Worm (Caenorhabditis elegans) whole organism, midembryonic: Measurements from ENCODE around the gene fbxb-74.
A peak's percentile ranks its signal among the peaks of the same experiment; 100 is the strongest.

Source experiments
- T22C8.4 ChIP-seq: fragments of 200-800 bp; sonication (Bioruptor generic); IDR thresholded peaks from 2 replicates; pipeline ENCODE4 v1.3.6; 2022; ENCODE audit warnings: missing genetic modification characterization, missing compliant biosample characterization
- cog-1 ChIP-seq: sonication (generic microtip); optimal IDR thresholded peaks from 2 replicates; lab custom pipeline; 2016; ENCODE audit warnings: missing genetic modification characterization, missing compliant biosample characterization
- flt-1 ChIP-seq: fragments of 200-800 bp; sonication (Bioruptor generic); IDR thresholded peaks from 2 replicates; pipeline ENCODE4 v1.3.6; 2022; ENCODE audit warnings: missing genetic modification characterization, missing compliant biosample characterization
- klf-2 ChIP-seq: fragments of 200-800 bp; sonication (Bioruptor generic); conservative IDR thresholded peaks from 2 replicates; pipeline ENCODE4 v1.3.6; 2022; ENCODE audit warnings: missing genetic modification reagents, missing genetic modification characterization, missing compliant biosample characterization
- med-1 ChIP-seq: sonication (generic microtip); optimal IDR thresholded peaks from 2 replicates; lab custom pipeline; 2017; ENCODE audit warnings: missing genetic modification characterization, mild to moderate bottlenecking, missing compliant biosample characterization, antibody characterized with exemption, missing genetic modification reagents; ENCODE audit not compliant: insufficient read depth
- ref-1 ChIP-seq: fragments of 200-800 bp; sonication (Bioruptor generic); conservative IDR thresholded peaks from 2 replicates; pipeline ENCODE4 v1.3.6; 2022; ENCODE audit warnings: missing genetic modification reagents, missing genetic modification characterization, missing compliant biosample characterization
- tab-1 ChIP-seq: fragments of 200-800 bp; sonication (Bioruptor generic); IDR thresholded peaks from 2 replicates; pipeline ENCODE4 v1.3.6; 2022; ENCODE audit warnings: missing genetic modification characterization, missing compliant biosample characterization
- ztf-23 ChIP-seq: fragments of 200-800 bp; sonication (Bioruptor generic); IDR thresholded peaks from 2 replicates; pipeline ENCODE4 v1.3.6; 2022; ENCODE audit warnings: missing genetic modification reagents, missing genetic modification characterization, missing compliant biosample characterization
- ztf-29 ChIP-seq: fragments of 200-800 bp; sonication (Bioruptor generic); IDR thresholded peaks from 2 replicates; pipeline ENCODE4 v1.3.6; 2022; ENCODE audit warnings: missing genetic modification reagents, missing genetic modification characterization, missing compliant biosample characterization

fbxb-74 gene

DNA sequence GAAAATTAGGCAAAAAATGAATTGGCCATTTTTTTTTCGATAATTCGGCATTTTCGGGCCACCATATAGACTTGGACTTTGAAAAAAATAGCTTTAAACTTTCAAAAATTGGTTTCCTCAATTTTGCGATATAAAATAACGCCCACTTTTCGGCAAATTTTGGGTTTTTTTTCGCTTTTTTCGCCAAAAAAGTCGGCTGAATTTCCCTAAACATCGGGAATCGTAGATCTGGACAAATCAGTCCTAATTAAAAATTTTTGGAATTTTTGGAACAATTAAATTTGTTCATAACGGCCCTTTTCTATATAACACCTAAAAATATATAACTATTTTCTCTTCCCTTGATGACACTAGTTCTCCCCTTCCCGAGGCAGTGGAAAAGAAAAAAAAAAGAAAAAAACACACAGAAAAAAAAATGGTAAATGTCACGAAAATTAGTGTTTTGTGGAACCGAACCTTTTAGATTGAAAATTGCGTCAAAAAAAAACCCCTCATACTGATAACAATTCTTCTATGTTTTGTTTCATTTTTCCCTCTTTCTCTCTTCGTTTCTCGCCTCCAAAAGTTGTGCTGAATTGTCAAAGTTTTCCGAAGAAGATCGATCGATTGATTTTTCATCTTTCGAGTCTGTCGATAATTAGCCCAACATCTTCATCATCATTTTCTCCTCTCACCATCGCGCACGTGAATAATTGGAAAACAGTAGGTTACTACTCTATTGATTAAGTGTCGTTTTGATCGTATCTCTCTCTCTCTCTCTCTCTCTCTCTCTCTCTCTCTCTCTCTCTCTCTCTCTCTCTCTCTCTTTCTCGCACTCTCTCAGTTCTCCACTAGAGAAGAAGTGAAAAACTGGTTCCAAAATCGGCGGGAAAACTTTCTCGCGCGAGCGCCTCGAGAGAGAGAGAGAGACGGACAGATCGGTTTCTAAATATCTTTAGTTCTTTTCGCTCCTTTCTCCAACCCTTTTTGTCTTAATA, 38.5 kb downstream of the fbxb-74 start, which contains the start of gene Y24D9A.6:
Gene Y24D9A.6, minus strand, starts transcription at position 51 of the 977 bp plus-strand sequence.
- TF ChIP-seq ref-1 (no peak), ztf-23 (GFP tag; lab: Robert Waterston, UW) (no peak), T22C8.4 (peak; percentile 51; the same call in 1 of the 2 replicates)

DNA sequence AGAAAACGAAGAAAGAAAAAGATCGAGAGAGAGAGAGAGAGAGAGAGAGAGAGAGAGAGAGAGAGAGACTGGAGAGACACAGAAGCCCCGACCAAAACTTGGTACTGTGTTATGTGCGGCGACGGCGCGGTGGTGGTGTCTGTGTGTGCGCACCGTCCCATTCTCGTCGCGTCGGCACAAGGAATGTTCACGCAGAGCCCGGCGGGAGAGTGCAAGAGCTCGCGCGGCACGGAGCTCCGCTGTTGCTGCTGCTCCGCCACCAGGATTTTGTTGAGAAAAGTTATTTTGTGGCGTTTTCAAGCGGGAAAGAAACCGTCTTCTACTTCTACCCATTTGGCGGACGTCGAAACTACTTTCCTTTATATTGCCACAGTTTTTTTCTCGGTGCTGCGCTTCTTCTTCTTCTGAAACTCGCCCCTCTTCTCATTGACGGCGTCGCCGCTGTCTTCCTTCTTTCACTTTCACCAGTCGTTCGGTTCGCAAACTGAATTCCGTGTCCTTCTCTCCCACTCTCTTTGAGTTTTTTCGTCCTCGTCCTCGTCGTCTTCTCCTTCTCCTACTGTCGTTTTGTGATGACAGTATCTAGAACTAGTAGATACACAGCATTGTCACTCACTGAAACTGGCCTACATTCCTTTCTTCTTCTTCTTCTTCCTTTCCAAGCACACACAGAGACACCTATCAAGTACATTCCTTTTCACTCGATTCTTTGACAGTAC, 39.5 kb downstream of the fbxb-74 start:
- 0 out of 2 replicates have a peak, but pooled peaks have one; percentile 13 for TF ChIP-seq flt-1
- TF ChIP-seq ztf-23 (GFP tag; lab: Robert Waterston, UW): 0 out of 2 replicates have a peak, but pooled peaks have one; percentile 21
- no peak for TF ChIP-seq cog-1 (tag; lab: Kevin White, UChicago)
- TF ChIP-seq klf-2 (GFP tag; lab: Robert Waterston, UW): no peak
- TF ChIP-seq tab-1 (GFP tag; lab: Robert Waterston, UW): 0 out of 2 replicates have a peak, but pooled peaks have one; percentile 58
- TF ChIP-seq T22C8.4: no peak
- no peak for TF ChIP-seq med-1 (GFP tag; lab: Kevin White, UChicago)
- no peak for TF ChIP-seq ztf-29 (GFP tag; lab: Robert Waterston, UW)

DNA sequence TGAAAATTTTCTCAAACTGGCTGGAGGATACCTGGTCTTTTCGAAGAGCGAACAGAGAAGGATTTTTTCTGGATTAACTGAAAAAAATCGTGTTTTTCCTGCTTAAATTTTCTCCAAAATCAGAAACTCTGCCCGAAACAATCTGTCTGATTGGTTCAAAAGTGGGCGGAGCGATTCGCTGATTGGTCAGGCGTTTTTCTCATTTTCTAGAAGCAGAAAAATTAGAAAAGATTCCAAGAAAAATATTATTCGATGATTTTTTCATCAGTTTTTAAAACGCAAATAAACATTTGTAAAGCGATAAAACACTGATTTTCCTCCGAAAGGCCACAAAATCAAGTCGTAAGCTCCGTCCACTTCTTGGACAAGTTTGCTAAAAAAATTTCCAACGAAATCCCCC, 40.2 kb downstream of the fbxb-74 start:
- no peak for TF ChIP-seq tab-1 (GFP tag; lab: Robert Waterston, UW)
- no peak for TF ChIP-seq klf-2 (GFP tag; lab: Robert Waterston, UW)
- TF ChIP-seq cog-1 (tag; lab: Kevin White, UChicago): no peak
- no peak for TF ChIP-seq med-1 (GFP tag; lab: Kevin White, UChicago)
- no peak for TF ChIP-seq flt-1
- TF ChIP-seq ztf-23 (GFP tag; lab: Robert Waterston, UW): no peak
- no peak for TF ChIP-seq T22C8.4
- no peak for TF ChIP-seq ref-1
- no peak for TF ChIP-seq ztf-29 (GFP tag; lab: Robert Waterston, UW)

DNA sequence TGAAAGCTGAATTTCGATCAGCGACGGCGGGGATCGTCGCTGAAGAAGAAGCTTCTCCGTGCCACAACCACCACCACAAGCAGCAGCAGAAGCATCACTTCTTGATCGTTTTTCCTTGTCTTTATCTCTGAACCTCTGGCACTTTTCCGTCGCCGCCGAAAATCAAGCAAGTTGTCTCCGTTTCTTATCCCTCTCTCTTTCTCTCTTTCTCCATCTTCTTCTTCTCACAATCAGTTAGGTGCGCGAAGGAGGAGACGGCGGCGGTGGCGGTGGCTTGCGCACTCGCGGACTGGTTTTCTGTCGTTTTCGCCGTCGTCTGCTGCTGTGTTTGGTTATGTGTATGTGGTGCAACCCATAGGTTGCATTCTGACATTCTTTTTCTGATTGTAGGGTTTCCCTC, 40.7 kb downstream of the fbxb-74 start:
- TF ChIP-seq flt-1 (no peak), ref-1 (no peak), T22C8.4 (no peak), med-1 (GFP tag; lab: Kevin White, UChicago) (no peak), cog-1 (tag; lab: Kevin White, UChicago) (no peak), ztf-23 (GFP tag; lab: Robert Waterston, UW) (peak; percentile 38; the same call in 1 of the 2 replicates)

DNA sequence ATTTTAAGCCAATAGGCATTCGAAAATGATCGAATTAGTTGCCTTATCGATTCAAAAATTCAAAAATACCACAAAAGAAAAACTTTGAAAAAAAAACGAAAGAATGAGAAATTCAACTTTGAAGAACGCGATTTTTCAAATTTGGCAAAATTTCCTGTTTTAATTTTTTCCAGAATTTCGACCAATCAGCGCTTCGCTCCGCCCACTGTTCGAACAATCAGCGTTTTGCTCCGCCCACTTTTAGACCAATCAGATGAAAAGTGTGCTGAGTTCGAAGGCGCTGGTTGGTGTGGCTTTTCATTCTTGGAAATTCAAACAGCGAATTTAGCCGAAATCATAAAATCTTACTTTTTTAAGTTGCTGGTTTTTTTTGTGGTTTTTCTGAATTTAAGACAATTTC, 41.5 kb downstream of the fbxb-74 start:
- no peak for TF ChIP-seq tab-1 (GFP tag; lab: Robert Waterston, UW)
- no peak for TF ChIP-seq ztf-29 (GFP tag; lab: Robert Waterston, UW)
- TF ChIP-seq flt-1: no peak
- TF ChIP-seq ztf-23 (GFP tag; lab: Robert Waterston, UW): no peak
- TF ChIP-seq T22C8.4: no peak
- no peak for TF ChIP-seq klf-2 (GFP tag; lab: Robert Waterston, UW)

DNA sequence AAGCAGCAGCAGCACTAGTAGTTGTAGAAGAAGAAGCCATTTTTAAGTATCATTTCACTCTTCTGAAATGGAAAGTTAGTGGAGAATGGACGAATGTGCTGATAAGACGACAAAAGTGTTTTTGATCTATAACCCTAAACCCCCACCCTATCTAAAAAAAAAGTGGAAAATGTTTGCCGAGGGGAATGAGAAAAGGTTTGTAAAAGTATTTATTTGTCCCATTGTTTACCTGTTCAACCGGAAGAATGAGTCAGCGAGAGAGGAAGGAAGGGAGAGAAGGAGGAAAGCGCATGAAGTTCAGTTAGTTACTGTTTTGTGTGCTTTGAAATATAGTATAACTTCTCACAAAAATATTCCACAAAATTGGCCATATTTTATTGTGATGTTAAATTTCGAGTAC, 42.0 kb downstream of the fbxb-74 start:
- no peak for TF ChIP-seq med-1 (GFP tag; lab: Kevin White, UChicago)
- no peak for TF ChIP-seq flt-1
- TF ChIP-seq T22C8.4: no peak
- no peak for TF ChIP-seq tab-1 (GFP tag; lab: Robert Waterston, UW)
- TF ChIP-seq ref-1: no peak
- no peak for TF ChIP-seq klf-2 (GFP tag; lab: Robert Waterston, UW)
- TF ChIP-seq ztf-29 (GFP tag; lab: Robert Waterston, UW): no peak
- TF ChIP-seq ztf-23 (GFP tag; lab: Robert Waterston, UW): no peak
- TF ChIP-seq cog-1 (tag; lab: Kevin White, UChicago): no peak

DNA sequence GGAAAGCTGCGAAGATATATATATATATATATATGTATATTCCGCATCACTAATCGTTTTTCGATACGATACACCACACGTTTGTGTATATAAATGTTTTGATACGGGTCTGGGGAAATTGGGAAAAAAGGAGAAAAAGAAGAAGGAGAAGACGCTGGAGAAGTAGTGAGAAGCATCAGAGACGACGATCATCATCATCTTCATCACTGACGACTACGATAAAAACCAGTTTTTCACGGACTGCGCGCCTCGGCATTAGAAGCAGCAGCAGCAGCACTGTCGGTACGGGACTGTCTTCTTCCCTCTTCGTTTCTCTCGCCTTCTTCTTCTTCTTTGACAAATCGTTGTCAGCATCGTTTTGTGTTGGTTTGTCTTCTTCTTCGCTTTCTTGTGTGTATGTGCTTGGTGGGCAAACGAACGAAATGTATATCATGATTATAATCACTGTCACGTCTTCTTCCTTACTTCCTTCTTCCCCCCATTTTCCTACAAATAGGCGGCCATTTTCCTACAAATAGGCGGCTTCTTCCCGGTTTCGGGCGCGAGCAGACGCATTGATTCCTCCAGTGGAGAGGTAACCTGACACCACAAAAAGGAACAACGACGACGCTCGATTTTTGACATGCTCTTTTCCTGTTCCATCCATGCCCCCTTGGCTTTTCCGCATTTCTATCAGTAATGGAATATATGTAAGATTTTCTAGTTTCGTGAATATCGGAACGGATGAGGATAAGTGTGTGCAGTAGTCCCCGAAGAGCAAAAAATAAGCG, 42.9 kb downstream of the fbxb-74 start:
- TF ChIP-seq tab-1 (GFP tag; lab: Robert Waterston, UW): no peak
- TF ChIP-seq med-1 (GFP tag; lab: Kevin White, UChicago): no peak
- TF ChIP-seq klf-2 (GFP tag; lab: Robert Waterston, UW): no peak
- TF ChIP-seq cog-1 (tag; lab: Kevin White, UChicago): no peak
- TF ChIP-seq ref-1: no peak
- TF ChIP-seq T22C8.4: no peak
- TF ChIP-seq ztf-29 (GFP tag; lab: Robert Waterston, UW): no peak
- TF ChIP-seq ztf-23 (GFP tag; lab: Robert Waterston, UW): no peak
- TF ChIP-seq flt-1: no peak

DNA sequence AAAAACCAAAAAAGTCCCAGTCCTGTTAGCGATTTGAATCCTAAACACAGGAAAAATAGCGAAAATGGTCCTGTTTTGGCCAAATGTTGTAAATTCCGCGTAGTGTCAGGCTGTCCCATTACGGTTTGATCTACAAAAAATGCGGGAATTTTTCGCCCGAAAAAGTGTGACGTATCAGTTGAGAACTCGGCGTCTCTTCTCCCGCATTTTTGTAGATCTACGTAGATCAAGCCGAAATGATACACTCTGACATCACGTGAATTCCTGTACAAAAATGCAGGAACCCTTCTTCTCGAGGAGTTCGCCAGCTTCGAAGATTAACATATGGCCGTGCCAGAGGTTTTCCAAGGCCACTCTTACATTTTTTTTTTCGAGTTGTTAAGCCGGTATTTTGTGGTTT, 43.5 kb downstream of the fbxb-74 start:
- TF ChIP-seq ref-1 (no peak), tab-1 (GFP tag; lab: Robert Waterston, UW) (no peak), cog-1 (tag; lab: Kevin White, UChicago) (no peak), ztf-23 (GFP tag; lab: Robert Waterston, UW) (no peak)

DNA sequence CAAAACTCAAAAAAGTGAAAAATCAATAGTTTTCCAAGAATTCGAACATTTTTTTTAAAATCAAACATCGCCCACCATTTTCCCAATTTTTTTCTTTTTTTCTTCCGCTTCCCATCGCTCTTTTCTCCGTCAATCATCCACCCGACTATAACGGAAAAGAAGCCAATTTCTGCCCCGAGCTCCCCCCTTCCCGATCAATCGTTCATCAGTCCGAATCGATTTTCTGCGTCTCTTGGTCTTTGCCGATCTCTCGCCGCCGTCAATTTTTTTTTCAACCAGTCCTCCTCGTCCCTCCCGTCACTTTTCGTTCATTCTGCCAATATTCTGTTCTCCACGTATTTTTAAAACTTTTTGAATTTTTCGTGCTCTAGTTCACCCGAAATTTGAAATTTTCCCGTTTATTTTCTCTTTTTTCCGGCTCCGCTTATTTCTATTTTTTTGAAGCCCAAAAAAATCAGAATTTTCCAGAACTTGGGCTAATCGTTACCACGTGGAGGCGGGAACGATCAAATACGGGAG, 45.1 kb downstream of the fbxb-74 start, which contains the start of gene ell-1:
Gene ell-1, plus strand, starts transcription at position 469 of the 519 bp plus-strand sequence.
- no peak for TF ChIP-seq ztf-29 (GFP tag; lab: Robert Waterston, UW)
- no peak for TF ChIP-seq klf-2 (GFP tag; lab: Robert Waterston, UW)
- no peak for TF ChIP-seq med-1 (GFP tag; lab: Kevin White, UChicago)
- TF ChIP-seq T22C8.4: no peak
